Worm (Caenorhabditis elegans) whole organism, mixed stage, embryonic: ENCODE measurements around the gene R07B1.8.

ENCODE experiments used
- M03D4.4 ChIP-seq: sonication (generic microtip); optimal IDR thresholded peaks from 2 replicates; lab custom pipeline; 2017; ENCODE audit warnings: mild to moderate bottlenecking, missing genetic modification characterization, missing compliant biosample characterization
- bed-3 ChIP-seq: fragments of 200-800 bp; sonication (Bioruptor generic); optimal IDR thresholded peaks from 3 replicates; lab custom pipeline; 2018; ENCODE audit warnings: mild to moderate bottlenecking, missing genetic modification characterization, moderate library complexity, missing compliant biosample characterization
- blmp-1 ChIP-seq: fragments of 150-350 bp; optimal IDR thresholded peaks from 2 replicates; lab custom pipeline; 2014; ENCODE audit warnings: missing biosample characterization, missing genetic modification characterization
- ceh-39 ChIP-seq: fragments of 150-350 bp; optimal IDR thresholded peaks from 2 replicates; lab custom pipeline; 2014; ENCODE audit warnings: missing biosample characterization, missing genetic modification characterization
- ceh-43 ChIP-seq: fragments of 200-800 bp; sonication (Bioruptor generic); optimal IDR thresholded peaks from 2 replicates; lab custom pipeline; 2018; ENCODE audit warnings: mild to moderate bottlenecking, missing genetic modification characterization, moderate library complexity, missing compliant biosample characterization
- ceh-83 ChIP-seq: fragments of 200-800 bp; sonication (Bioruptor generic); optimal IDR thresholded peaks from 2 replicates; lab custom pipeline; 2018; ENCODE audit warnings: mild to moderate bottlenecking, missing genetic modification characterization, missing compliant biosample characterization
- ces-1 ChIP-seq: fragments of 150-350 bp; optimal IDR thresholded peaks from 2 replicates; lab custom pipeline; 2014; ENCODE audit warnings: missing biosample characterization, missing genetic modification reagents, missing genetic modification characterization
- cnd-1 ChIP-seq: fragments of 200-800 bp; sonication (Bioruptor generic); optimal IDR thresholded peaks from 2 replicates; lab custom pipeline; 2018; ENCODE audit warnings: mild to moderate bottlenecking, missing genetic modification characterization, missing compliant biosample characterization
- drap-1 ChIP-seq: fragments of 200-800 bp; sonication (Bioruptor generic); optimal IDR thresholded peaks from 3 replicates; lab custom pipeline; 2018; ENCODE audit warnings: mild to moderate bottlenecking, missing genetic modification characterization, missing compliant biosample characterization
- elt-1 ChIP-seq: sonication (generic microtip); optimal IDR thresholded peaks from 2 replicates; lab custom pipeline; 2017; ENCODE audit warnings: missing genetic modification characterization, mild to moderate bottlenecking, missing compliant biosample characterization, antibody characterized with exemption, moderate library complexity, borderline replicate concordance; ENCODE audit not compliant: insufficient read depth
- elt-3 ChIP-seq: fragments of 150-350 bp; optimal IDR thresholded peaks from 2 replicates; lab custom pipeline; 2014; ENCODE audit warnings: missing biosample characterization, missing genetic modification characterization
- flh-1 ChIP-seq: fragments of 200-800 bp; sonication (Bioruptor generic); optimal IDR thresholded peaks from 2 replicates; lab custom pipeline; 2018; ENCODE audit warnings: mild to moderate bottlenecking, missing genetic modification characterization, moderate library complexity, missing compliant biosample characterization
- ham-2 ChIP-seq: fragments of 200-800 bp; sonication (Bioruptor generic); optimal IDR thresholded peaks from 2 replicates; lab custom pipeline; 2018; ENCODE audit warnings: mild to moderate bottlenecking, missing genetic modification characterization, missing compliant biosample characterization
- hlh-1 ChIP-seq: fragments of 150-350 bp; optimal IDR thresholded peaks from 2 replicates; lab custom pipeline; 2014; ENCODE audit warnings: missing biosample characterization, missing genetic modification reagents, missing genetic modification characterization
- lin-13 ChIP-seq: fragments of 150-350 bp; optimal IDR thresholded peaks from 2 replicates; lab custom pipeline; 2014; ENCODE audit warnings: missing biosample characterization, missing genetic modification characterization
- lin-32 ChIP-seq: fragments of 200-800 bp; sonication (Bioruptor generic); optimal IDR thresholded peaks from 2 replicates; lab custom pipeline; 2018; ENCODE audit warnings: mild to moderate bottlenecking, missing genetic modification characterization, missing compliant biosample characterization
- lsy-2 ChIP-seq: fragments of 150-350 bp; optimal IDR thresholded peaks from 2 replicates; lab custom pipeline; 2014; ENCODE audit warnings: missing biosample characterization, missing genetic modification characterization
- mab-5 ChIP-seq: fragments of 150-350 bp; optimal IDR thresholded peaks from 2 replicates; lab custom pipeline; 2014; ENCODE audit warnings: missing biosample characterization, missing genetic modification characterization
- mep-1 ChIP-seq: fragments of 150-350 bp; optimal IDR thresholded peaks from 2 replicates; lab custom pipeline; 2017; ENCODE audit warnings: missing biosample characterization, missing genetic modification reagents, missing genetic modification characterization, inconsistent platforms
- mls-2 ChIP-seq: sonication (generic microtip); optimal IDR thresholded peaks from 2 replicates; lab custom pipeline; 2016; ENCODE audit warnings: mild to moderate bottlenecking, missing genetic modification characterization, moderate library complexity, missing compliant biosample characterization
- nhr-12 ChIP-seq: fragments of 150-350 bp; optimal IDR thresholded peaks from 2 replicates; lab custom pipeline; 2014; ENCODE audit warnings: missing biosample characterization, missing genetic modification characterization
- nhr-2 ChIP-seq: fragments of 150-350 bp; optimal IDR thresholded peaks from 2 replicates; lab custom pipeline; 2014; ENCODE audit warnings: missing biosample characterization, missing genetic modification characterization
- nhr-237 ChIP-seq: fragments of 150-350 bp; optimal IDR thresholded peaks from 2 replicates; lab custom pipeline; 2014; ENCODE audit warnings: missing biosample characterization, missing genetic modification characterization
- nhr-28 ChIP-seq: fragments of 150-350 bp; optimal IDR thresholded peaks from 2 replicates; lab custom pipeline; 2014; ENCODE audit warnings: missing biosample characterization, missing genetic modification characterization
- nhr-76 ChIP-seq: sonication (generic microtip); optimal IDR thresholded peaks from 2 replicates; lab custom pipeline; 2017; ENCODE audit warnings: missing biosample characterization, missing genetic modification characterization
- pha-4 ChIP-seq: fragments of 150-350 bp; optimal IDR thresholded peaks from 2 replicates; lab custom pipeline; 2018; ENCODE audit warnings: missing biosample characterization, missing genetic modification reagents, missing genetic modification characterization
- sem-2 ChIP-seq: fragments of 200-800 bp; sonication (Bioruptor generic); optimal IDR thresholded peaks from 2 replicates; lab custom pipeline; 2018; ENCODE audit warnings: mild to moderate bottlenecking, missing genetic modification characterization, missing compliant biosample characterization
- snpc-4 ChIP-seq: fragments of 150-350 bp; optimal IDR thresholded peaks from 2 replicates; lab custom pipeline; 2014; ENCODE audit warnings: missing biosample characterization, missing genetic modification characterization
- sptf-1 ChIP-seq: sonication (generic microtip); optimal IDR thresholded peaks from 2 replicates; lab custom pipeline; 2017; ENCODE audit warnings: mild to moderate bottlenecking, missing genetic modification characterization, moderate library complexity, missing compliant biosample characterization
- tbx-8 ChIP-seq: fragments of 200-800 bp; sonication (Bioruptor generic); optimal IDR thresholded peaks from 2 replicates; lab custom pipeline; 2018; ENCODE audit warnings: mild to moderate bottlenecking, missing genetic modification characterization, moderate library complexity, missing compliant biosample characterization
- unc-120 ChIP-seq: sonication (generic microtip); optimal IDR thresholded peaks from 2 replicates; lab custom pipeline; 2017; ENCODE audit warnings: missing genetic modification characterization, missing compliant biosample characterization; ENCODE audit not compliant: poor library complexity, severe bottlenecking
- unc-39 ChIP-seq: fragments of 150-350 bp; optimal IDR thresholded peaks from 2 replicates; lab custom pipeline; 2014; ENCODE audit warnings: missing biosample characterization, missing genetic modification characterization
- unc-62 ChIP-seq: fragments of 150-350 bp; optimal IDR thresholded peaks from 2 replicates; lab custom pipeline; 2014; ENCODE audit warnings: missing biosample characterization, missing genetic modification reagents, missing genetic modification characterization
- zip-8 ChIP-seq: fragments of 150-350 bp; optimal IDR thresholded peaks from 2 replicates; lab custom pipeline; 2014; ENCODE audit warnings: missing biosample characterization, missing genetic modification characterization
- ztf-11 ChIP-seq: fragments of 150-350 bp; optimal IDR thresholded peaks from 2 replicates; lab custom pipeline; 2014; ENCODE audit warnings: missing biosample characterization, missing genetic modification characterization

The R07B1.8 gene

DNA sequence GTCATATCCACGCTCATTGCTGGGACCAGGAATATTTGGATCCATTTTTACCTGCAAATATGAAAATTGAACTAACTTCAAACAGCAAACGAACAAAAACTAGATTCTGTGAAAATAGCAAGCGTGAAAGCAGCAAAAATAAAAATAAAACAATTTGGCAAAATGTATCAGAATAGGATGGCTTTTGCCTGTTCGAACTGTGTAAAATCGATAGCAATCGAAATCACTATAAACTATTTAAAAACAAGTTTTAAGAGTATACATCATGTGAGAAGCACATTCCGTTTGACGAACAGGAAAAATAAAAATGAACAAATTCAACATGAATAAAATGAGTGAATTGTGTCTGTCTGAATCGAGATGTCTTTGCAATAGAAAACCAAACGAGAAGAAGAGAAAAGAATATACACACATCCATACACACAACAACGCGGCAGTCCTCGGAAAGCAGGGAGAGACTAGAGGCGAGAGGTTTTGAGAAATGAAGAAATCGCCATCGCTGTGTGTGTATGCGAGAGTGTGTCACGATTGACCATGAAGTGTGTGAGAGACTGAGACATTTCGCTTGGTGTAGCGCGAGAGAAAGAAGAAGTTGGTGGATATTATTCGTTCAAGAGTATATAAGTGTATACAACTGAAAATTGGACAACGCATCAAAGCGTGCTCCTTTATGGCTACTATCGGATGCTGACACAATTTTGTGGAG lies 27.1 kb upstream of the R07B1.8 start, which contains the start of gene phf-34:
phf-34 (minus strand) TSS at position 51 of the 706 bp plus-strand sequence.
- TF ChIP-seq ham-2 (GFP tag; lab: Kevin White, UChicago) (peak; percentile 21), blmp-1 (tag; lab: Kevin White, UChicago) (no peak), tbx-8 (GFP tag; lab: Kevin White, UChicago) (no peak), sptf-1 (tag; lab: Kevin White, UChicago) (peak; percentile 28), elt-3 (no peak), sem-2 (no peak), ceh-43 (GFP tag; lab: Kevin White, UChicago) (no peak), unc-39 (tag; lab: Kevin White, UChicago) (no peak), elt-1 (tag; lab: Kevin White, UChicago) (no peak), lin-32 (GFP tag; lab: Kevin White, UChicago) (no peak), M03D4.4 (tag; lab: Kevin White, UChicago) (no peak), mls-2 (peak; percentile 22), cnd-1 (tag; lab: Kevin White, UChicago) (no peak), ceh-39 (tag; lab: Kevin White, UChicago) (no peak), zip-8 (tag; lab: Kevin White, UChicago) (no peak), nhr-12 (tag; lab: Kevin White, UChicago) (no peak), ceh-83 (GFP tag; lab: Kevin White, UChicago) (no peak), snpc-4 (no peak), unc-62 (GFP tag; lab: Kevin White, UChicago) (peak; percentile 37), mep-1 (tag; lab: Kevin White, UChicago) (peak; percentile 22), bed-3 (GFP tag; lab: Kevin White, UChicago) (no peak), hlh-1 (tag; lab: Kevin White, UChicago) (peak; percentile 35), drap-1 (GFP tag; lab: Kevin White, UChicago) (no peak), nhr-237 (no peak), lin-13 (tag; lab: Kevin White, UChicago) (no peak), pha-4 (no peak), nhr-2 (tag; lab: Kevin White, UChicago) (no peak), ztf-11 (tag; lab: Kevin White, UChicago) (no peak), nhr-28 (tag; lab: Kevin White, UChicago) (no peak), unc-120 (peak; percentile 38), flh-1 (GFP tag; lab: Kevin White, UChicago) (no peak), nhr-76 (tag; lab: Kevin White, UChicago) (no peak), mab-5 (tag; lab: Kevin White, UChicago) (no peak), lsy-2 (tag; lab: Kevin White, UChicago) (no peak), ces-1 (peak; percentile 66)

DNA sequence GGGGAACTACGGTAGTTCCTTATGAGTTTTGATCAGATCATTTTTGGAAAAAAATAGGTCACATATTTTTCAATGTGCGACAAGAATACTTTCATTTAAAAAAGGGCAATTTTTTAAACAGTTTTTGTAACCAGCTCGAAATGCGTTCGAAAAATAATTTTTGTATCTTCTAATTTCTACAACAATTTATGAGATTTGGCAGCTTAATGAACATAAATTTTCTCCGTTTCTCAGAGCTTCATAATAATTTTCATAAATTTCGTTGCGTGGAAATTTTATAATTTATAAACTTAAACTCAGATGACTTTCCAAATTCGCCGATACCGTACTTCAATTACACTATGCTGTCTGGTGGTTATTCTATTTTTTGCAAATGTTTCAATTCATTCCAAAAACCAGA lies 22.4 kb upstream of the R07B1.8 start, which contains the start of gene F21G4.3:
F21G4.3 (plus strand) TSS at position 301 of the 400 bp plus-strand sequence.
- no peak for TF ChIP-seq ceh-43 (GFP tag; lab: Kevin White, UChicago)

DNA sequence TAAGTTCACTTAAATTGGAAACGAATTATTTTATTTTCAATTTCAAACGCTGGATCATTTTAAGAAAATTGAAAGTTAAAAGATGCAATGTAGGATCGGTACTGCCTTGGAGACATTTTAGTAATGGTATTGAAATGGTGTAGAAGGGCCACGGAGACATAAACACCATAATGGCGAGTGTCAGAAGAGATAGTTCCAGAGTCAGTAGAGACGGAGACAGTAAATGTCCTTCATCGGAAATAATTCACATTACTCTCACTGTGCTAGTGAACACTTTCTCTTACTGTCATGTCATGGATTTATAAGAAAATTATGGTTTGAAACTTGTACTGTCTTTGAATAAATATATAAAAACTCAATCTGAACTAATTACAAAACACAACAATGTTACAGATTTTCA lies 20.6 kb upstream of the R07B1.8 start:
- TF ChIP-seq blmp-1 (tag; lab: Kevin White, UChicago): peak; percentile 76
- no peak for TF ChIP-seq ham-2 (GFP tag; lab: Kevin White, UChicago)

DNA sequence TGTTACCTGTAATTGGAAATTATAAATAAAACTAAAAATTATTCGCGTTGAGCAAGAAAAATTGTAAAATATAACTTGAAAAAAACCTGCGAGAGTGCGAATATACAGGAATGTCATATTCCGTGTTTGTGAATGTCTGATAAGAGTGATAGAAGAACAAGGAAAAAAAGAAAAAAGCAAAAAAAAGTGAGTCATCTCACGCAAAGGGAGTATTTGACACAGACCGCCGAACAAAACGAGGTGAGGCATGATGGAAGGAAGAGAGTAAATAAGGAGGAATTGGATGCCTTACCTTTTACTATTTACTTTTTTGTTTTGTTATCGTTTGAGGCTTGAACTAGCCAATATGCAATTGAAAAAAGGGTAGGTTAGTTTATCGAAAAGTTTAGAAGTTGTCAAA lies 19.9 kb upstream of the R07B1.8 start, which contains the start of gene F21G4.1:
F21G4.1 (minus strand) TSS at position 6 of the 400 bp plus-strand sequence.
- TF ChIP-seq elt-1 (tag; lab: Kevin White, UChicago) (no peak), ztf-11 (tag; lab: Kevin White, UChicago) (no peak), ceh-39 (tag; lab: Kevin White, UChicago) (no peak), flh-1 (GFP tag; lab: Kevin White, UChicago) (no peak), ces-1 (no peak), nhr-237 (no peak), unc-39 (tag; lab: Kevin White, UChicago) (no peak), nhr-28 (tag; lab: Kevin White, UChicago) (no peak), lsy-2 (tag; lab: Kevin White, UChicago) (no peak), elt-3 (no peak), ceh-83 (GFP tag; lab: Kevin White, UChicago) (no peak), M03D4.4 (tag; lab: Kevin White, UChicago) (no peak), mab-5 (tag; lab: Kevin White, UChicago) (no peak), bed-3 (GFP tag; lab: Kevin White, UChicago) (no peak), ceh-43 (GFP tag; lab: Kevin White, UChicago) (no peak), nhr-2 (tag; lab: Kevin White, UChicago) (no peak), sem-2 (no peak), sptf-1 (tag; lab: Kevin White, UChicago) (no peak), nhr-12 (tag; lab: Kevin White, UChicago) (no peak)
